Fruit fly (Drosophila melanogaster) whole organism, embryonic: Measurements from ENCODE around the gene Nmt.

Experiments
- ATbp ChIP-seq: fragments of 200-800 bp; sonication (Bioruptor generic); optimal IDR thresholded peaks from 2 replicates; lab custom pipeline; 2017; ENCODE audit warnings: missing biosample characterization, mild to moderate bottlenecking, missing genetic modification characterization, missing genetic modification reagents
- CG10431 ChIP-seq: fragments of 200-800 bp; sonication (Bioruptor generic); optimal IDR thresholded peaks from 3 replicates; lab custom pipeline; 2018; ENCODE audit warnings: missing biosample characterization, mild to moderate bottlenecking, missing genetic modification characterization
- CG10979 ChIP-seq: fragments of 200-800 bp; sonication (Bioruptor generic); optimal IDR thresholded peaks from 2 replicates; lab custom pipeline; 2018; ENCODE audit warnings: missing biosample characterization, mild to moderate bottlenecking, missing genetic modification characterization, moderate library complexity
- CG12155 ChIP-seq: fragments of 200-800 bp; sonication (Bioruptor generic); optimal IDR thresholded peaks from 3 replicates; lab custom pipeline; 2016; ENCODE audit warnings: missing biosample characterization, missing genetic modification characterization
- CG12942 ChIP-seq: fragments of 200-800 bp; sonication (Bioruptor generic); optimal IDR thresholded peaks from 3 replicates; lab custom pipeline; 2016; ENCODE audit warnings: missing biosample characterization, missing genetic modification characterization
- CG13624 ChIP-seq: fragments of 200-800 bp; sonication (Bioruptor generic); optimal IDR thresholded peaks from 2 replicates; lab custom pipeline; 2016; ENCODE audit warnings: missing biosample characterization, missing genetic modification characterization
- CG14710 ChIP-seq: fragments of 200-800 bp; sonication (Bioruptor generic); optimal IDR thresholded peaks from 3 replicates; lab custom pipeline; 2019; ENCODE audit warnings: missing biosample characterization, mild to moderate bottlenecking, missing genetic modification characterization, moderate library complexity
- CG15601 ChIP-seq: fragments of 200-800 bp; sonication (Bioruptor generic); optimal IDR thresholded peaks from 3 replicates; lab custom pipeline; 2019; ENCODE audit warnings: missing biosample characterization, mild to moderate bottlenecking, missing genetic modification characterization, moderate library complexity
- CG17359 ChIP-seq: fragments of 200-800 bp; sonication (Bioruptor generic); optimal IDR thresholded peaks from 3 replicates; lab custom pipeline; 2018; ENCODE audit warnings: missing biosample characterization, mild to moderate bottlenecking, missing genetic modification characterization, moderate library complexity
- CG18262 ChIP-seq: fragments of 200-800 bp; optimal IDR thresholded peaks from 3 replicates; lab custom pipeline; 2019; ENCODE audit warnings: missing biosample characterization, mild to moderate bottlenecking, missing genetic modification characterization, moderate library complexity
- CG31365 ChIP-seq: fragments of 200-800 bp; sonication (Bioruptor generic); optimal IDR thresholded peaks from 2 replicates; lab custom pipeline; 2018; ENCODE audit warnings: missing biosample characterization, mild to moderate bottlenecking, missing genetic modification characterization
- CG3163 ChIP-seq: fragments of 200-800 bp; sonication (Bioruptor generic); optimal IDR thresholded peaks from 3 replicates; lab custom pipeline; 2016; ENCODE audit warnings: missing biosample characterization, missing genetic modification characterization
- CG3281 ChIP-seq: fragments of 200-800 bp; sonication (Bioruptor generic); optimal IDR thresholded peaks from 3 replicates; lab custom pipeline; 2017; ENCODE audit warnings: missing biosample characterization, mild to moderate bottlenecking, missing genetic modification characterization
- CG33557 ChIP-seq: fragments of 200-800 bp; sonication (Bioruptor generic); optimal IDR thresholded peaks from 2 replicates; lab custom pipeline; 2019; ENCODE audit warnings: missing biosample characterization, mild to moderate bottlenecking, missing genetic modification characterization, moderate library complexity
- CG4424 ChIP-seq: fragments of 200-800 bp; sonication (Bioruptor generic); optimal IDR thresholded peaks from 3 replicates; lab custom pipeline; 2016; ENCODE audit warnings: missing biosample characterization, missing genetic modification characterization
- CG7839 ChIP-seq: fragments of 200-800 bp; sonication (Bioruptor generic); optimal IDR thresholded peaks from 3 replicates; lab custom pipeline; 2018; ENCODE audit warnings: missing biosample characterization, mild to moderate bottlenecking, missing genetic modification characterization, moderate library complexity
- CG7963 ChIP-seq: fragments of 200-800 bp; sonication (Bioruptor generic); IDR thresholded peaks from 3 replicates; pipeline ENCODE4 v1.3.6; 2022; ENCODE audit warnings: missing biosample characterization, missing genetic modification characterization; ENCODE audit not compliant: partially characterized antibody
- CG8359 ChIP-seq: fragments of 200-800 bp; sonication (Bioruptor generic); optimal IDR thresholded peaks from 2 replicates; lab custom pipeline; 2017; ENCODE audit warnings: missing biosample characterization, mild to moderate bottlenecking, missing genetic modification characterization, borderline replicate concordance
- CG8388 ChIP-seq: fragments of 200-800 bp; sonication (Bioruptor generic); optimal IDR thresholded peaks from 2 replicates; lab custom pipeline; 2019; ENCODE audit warnings: missing biosample characterization, mild to moderate bottlenecking, missing genetic modification characterization, moderate library complexity
- CG8924 ChIP-seq: fragments of 200-800 bp; optimal IDR thresholded peaks from 3 replicates; lab custom pipeline; 2019; ENCODE audit warnings: missing biosample characterization, mild to moderate bottlenecking, missing genetic modification characterization, moderate library complexity
- CG9932 ChIP-seq: fragments of 200-800 bp; sonication (Bioruptor generic); IDR thresholded peaks from 2 replicates; pipeline ENCODE4 v1.3.6; 2022; ENCODE audit warnings: missing biosample characterization, missing genetic modification characterization
- Dip3 ChIP-seq: fragments of 200-800 bp; sonication (Bioruptor generic); optimal IDR thresholded peaks from 3 replicates; lab custom pipeline; 2016; ENCODE audit warnings: missing biosample characterization, missing genetic modification characterization
- ERR ChIP-seq: fragments of 200-800 bp; sonication (Bioruptor generic); optimal IDR thresholded peaks from 2 replicates; lab custom pipeline; 2016; ENCODE audit warnings: missing biosample characterization, missing genetic modification characterization
- Fer1 ChIP-seq: fragments of 200-800 bp; sonication (Bioruptor generic); optimal IDR thresholded peaks from 2 replicates; lab custom pipeline; 2017; ENCODE audit warnings: missing biosample characterization, mild to moderate bottlenecking, missing genetic modification characterization
- Fer3 ChIP-seq: fragments of 200-800 bp; sonication (Bioruptor generic); optimal IDR thresholded peaks from 2 replicates; lab custom pipeline; 2018; ENCODE audit warnings: missing biosample characterization, mild to moderate bottlenecking, missing genetic modification characterization, moderate library complexity
- Lhr ChIP-seq: fragments of 200-800 bp; sonication (Bioruptor generic); optimal IDR thresholded peaks from 3 replicates; lab custom pipeline; 2017; ENCODE audit warnings: mild to moderate bottlenecking, missing biosample characterization, missing genetic modification reagents, missing genetic modification characterization
- NFAT ChIP-seq: fragments of 200-800 bp; sonication (Bioruptor generic); IDR thresholded peaks from 2 replicates; pipeline ENCODE4 v1.3.6; 2022; ENCODE audit warnings: missing biosample characterization, missing genetic modification characterization
- Nf-YB ChIP-seq: fragments of 200-800 bp; sonication (Bioruptor generic); optimal IDR thresholded peaks from 3 replicates; lab custom pipeline; 2019; ENCODE audit warnings: missing biosample characterization, mild to moderate bottlenecking, missing genetic modification characterization, moderate library complexity
- ase ChIP-seq: fragments of 200-800 bp; sonication (Bioruptor generic); IDR thresholded peaks from 3 replicates; pipeline ENCODE4 v1.3.6; 2022; ENCODE audit warnings: missing biosample characterization, missing genetic modification characterization
- bbx ChIP-seq: fragments of 200-800 bp; sonication (Bioruptor generic); IDR thresholded peaks from 2 replicates; pipeline ENCODE4 v1.3.6; 2022; ENCODE audit warnings: missing biosample characterization, missing genetic modification characterization; ENCODE audit not compliant: partially characterized antibody
- bowl ChIP-seq: fragments of 200-800 bp; sonication (Bioruptor generic); IDR thresholded peaks from 2 replicates; pipeline ENCODE4 v1.3.6; 2022; ENCODE audit warnings: missing biosample characterization, missing genetic modification characterization
- cas ChIP-seq: fragments of 200-800 bp; sonication (Bioruptor generic); IDR thresholded peaks from 2 replicates; pipeline ENCODE4 v1.3.6; 2022; ENCODE audit warnings: missing biosample characterization, missing genetic modification characterization
- chm ChIP-seq: fragments of 200-800 bp; sonication (Bioruptor generic); IDR thresholded peaks from 2 replicates; pipeline ENCODE4 v1.3.6; 2022; ENCODE audit warnings: missing biosample characterization, missing genetic modification characterization
- croc ChIP-seq: fragments of 200-800 bp; sonication (Bioruptor generic); conservative IDR thresholded peaks from 3 replicates; pipeline ENCODE4 v1.3.6; 2022; ENCODE audit warnings: missing biosample characterization, missing genetic modification characterization
- dan ChIP-seq: fragments of 200-800 bp; sonication (Bioruptor generic); IDR thresholded peaks from 2 replicates; pipeline ENCODE4 v1.3.6; 2022; ENCODE audit warnings: missing biosample characterization, missing genetic modification characterization
- fu2 ChIP-seq: fragments of 200-800 bp; sonication (Bioruptor generic); optimal IDR thresholded peaks from 2 replicates; lab custom pipeline; 2016; ENCODE audit warnings: missing biosample characterization, missing genetic modification characterization
- gcm ChIP-seq: fragments of 200-800 bp; sonication (Bioruptor generic); optimal IDR thresholded peaks from 2 replicates; lab custom pipeline; 2019; ENCODE audit warnings: missing biosample characterization, mild to moderate bottlenecking, missing genetic modification characterization, moderate library complexity
- hkb ChIP-seq, 2 experiments: fragments of 200-800 bp in 1 of 2; fragments of >200 bp in 1 of 2; sonication (Bioruptor generic) in 1 of 2; IDR thresholded peaks in 1 of 2; optimal IDR thresholded peaks in 1 of 2; 2 replicates each; pipeline versions ENCODE4 v1.3.6 to Lab custom; 2017 to 2022; ENCODE audit warnings: missing biosample characterization in 1 of 2, missing genetic modification characterization in 1 of 2
- klu ChIP-seq: fragments of 200-800 bp; sonication (Bioruptor generic); IDR thresholded peaks from 2 replicates; pipeline ENCODE4 v1.3.6; 2022; ENCODE audit warnings: missing biosample characterization, missing genetic modification characterization
- lab ChIP-seq: fragments of 200-800 bp; sonication (Bioruptor generic); optimal IDR thresholded peaks from 3 replicates; lab custom pipeline; 2017; ENCODE audit warnings: missing biosample characterization, missing genetic modification characterization, mild to moderate bottlenecking, moderate library complexity, missing genetic modification reagents
- pan ChIP-seq, 4 experiments: fragments of >200 bp in 3 of 4; fragments of 200-800 bp in 1 of 4; sonication (Bioruptor generic) in 1 of 4; optimal IDR thresholded peaks in 3 of 4; IDR thresholded peaks in 1 of 4; 2 replicates each; pipeline versions ENCODE4 v1.3.6 to Lab custom; 2017 to 2022; ENCODE audit warnings: missing biosample characterization in 2 of 4, missing genetic modification characterization in 2 of 4, mixed read lengths in 1 of 4
- ro ChIP-seq: fragments of 200-800 bp; sonication (Bioruptor generic); IDR thresholded peaks from 2 replicates; pipeline ENCODE4 v1.3.6; 2022; ENCODE audit warnings: missing biosample characterization, missing genetic modification characterization
- sc ChIP-seq, 3 experiments: fragments of >200 bp in 2 of 3; fragments of 200-800 bp in 1 of 3; sonication (Bioruptor generic) in 1 of 3; optimal IDR thresholded peaks; 2 replicates in 2 of 3; 3 replicates in 1 of 3; lab custom pipeline; 2017; ENCODE audit warnings: mild to moderate bottlenecking in 1 of 3, missing biosample characterization in 1 of 3, missing genetic modification characterization in 1 of 3, missing genetic modification reagents in 1 of 3
- sr ChIP-seq: fragments of 200-800 bp; sonication (Bioruptor generic); IDR thresholded peaks from 3 replicates; pipeline ENCODE4 v1.3.6; 2022; ENCODE audit warnings: missing biosample characterization, missing genetic modification characterization
- tx ChIP-seq: fragments of 200-800 bp; sonication (Bioruptor generic); optimal IDR thresholded peaks from 2 replicates; lab custom pipeline; 2016; ENCODE audit warnings: missing biosample characterization, missing genetic modification characterization
- yki ChIP-seq: fragments of >200 bp; optimal IDR thresholded peaks from 3 replicates; lab custom pipeline; 2018

Gene Nmt

dm6 chr3L:8185263-8186227 lies 7.3 kb upstream of the Nmt start (continued):
- TF ChIP-seq dan (GFP tag; lab: Robert Waterston, UW) (no peak), klu (GFP tag; lab: Robert Waterston, UW) (0 out of 2 replicates have a peak, but pooled peaks have one; percentile 13), ATbp (peak; percentile 26), CG13624 (GFP tag; lab: Kevin White, UChicago) (peak; percentile 12), ERR (GFP tag; lab: Kevin White, UChicago) (peak; percentile 90), CG8924 (peak; percentile 20), CG7963 (no peak), chm (GFP tag; lab: Robert Waterston, UW) (no peak), CG8359 (no peak), Fer1 (GFP tag; lab: Kevin White, UChicago) (peak; percentile 53), CG8388 (GFP tag; lab: Kevin White, UChicago) (no peak), CG3163 (GFP tag; lab: Kevin White, UChicago) (peak; percentile 25), tx (GFP tag; lab: Kevin White, UChicago) (peak; percentile 13), NFAT (GFP tag; lab: Robert Waterston, UW) (no peak), sr (GFP tag; lab: Robert Waterston, UW) (no peak), hkb (optimal IDR thresholded peaks at IDR 0.05; lab: Kevin White, UChicago) (no peak), hkb (GFP tag; IDR thresholded peaks at IDR 0.05; lab: Robert Waterston, UW) (peak; percentile 63), CG31365 (tag; lab: Kevin White, UChicago) (no peak), yki (lab: Kevin White, UChicago) (no peak), Dip3 (GFP tag; lab: Kevin White, UChicago) (peak; percentile 58), CG33557 (no peak), cas (GFP tag; lab: Robert Waterston, UW) (no peak), CG17359 (tag; lab: Kevin White, UChicago) (peak; percentile 43), bowl (GFP tag; lab: Robert Waterston, UW) (no peak), CG9932 (peak; percentile 62), CG14710 (no peak), lab (GFP tag; lab: Kevin White, UChicago) (peak; percentile 70), Nf-YB (GFP tag; lab: Kevin White, UChicago) (peak; percentile 52), Lhr (GFP tag; lab: Kevin White, UChicago) (no peak), CG12942 (GFP tag; lab: Kevin White, UChicago) (peak; percentile 26), CG18262 (tag; lab: Kevin White, UChicago) (peak; percentile 31), CG7839 (tag; lab: Kevin White, UChicago) (peak; percentile 58), croc (GFP tag; lab: Robert Waterston, UW) (no peak), CG10431 (no peak), bbx (GFP tag; lab: Robert Waterston, UW) (no peak), fu2 (GFP tag; lab: Kevin White, UChicago) (peak; percentile 51), CG12155 (peak; percentile 47), ase (0 out of 3 replicates have a peak, but pooled peaks have one; percentile 37), ro (GFP tag; lab: Robert Waterston, UW) (no peak), CG15601 (tag; lab: Kevin White, UChicago) (no peak), pan (optimal IDR thresholded peaks at IDR 0.05; lab: Kevin White, UChicago) (no peak), pan (GFP tag; optimal IDR thresholded peaks at IDR 0.05 in 1 of 2, IDR thresholded peaks at IDR 0.05 in 1 of 2) (peak in 1 of 2 experiments; percentile 46), CG10979 (tag; lab: Kevin White, UChicago) (peak; percentile 42), Fer3 (tag; lab: Kevin White, UChicago) (peak; percentile 38), gcm (no peak), CG3281 (GFP tag; lab: Kevin White, UChicago) (peak; percentile 64), sc (optimal IDR thresholded peaks at IDR 0.05; lab: Kevin White, UChicago) (no peak), sc (GFP tag; optimal IDR thresholded peaks at IDR 0.05; lab: Kevin White, UChicago) (peak; percentile 6), CG4424 (peak; percentile 43)
